Fruit fly (Drosophila melanogaster): ENCODE measurements around the gene Vps45.

Gene Vps45

DNA sequence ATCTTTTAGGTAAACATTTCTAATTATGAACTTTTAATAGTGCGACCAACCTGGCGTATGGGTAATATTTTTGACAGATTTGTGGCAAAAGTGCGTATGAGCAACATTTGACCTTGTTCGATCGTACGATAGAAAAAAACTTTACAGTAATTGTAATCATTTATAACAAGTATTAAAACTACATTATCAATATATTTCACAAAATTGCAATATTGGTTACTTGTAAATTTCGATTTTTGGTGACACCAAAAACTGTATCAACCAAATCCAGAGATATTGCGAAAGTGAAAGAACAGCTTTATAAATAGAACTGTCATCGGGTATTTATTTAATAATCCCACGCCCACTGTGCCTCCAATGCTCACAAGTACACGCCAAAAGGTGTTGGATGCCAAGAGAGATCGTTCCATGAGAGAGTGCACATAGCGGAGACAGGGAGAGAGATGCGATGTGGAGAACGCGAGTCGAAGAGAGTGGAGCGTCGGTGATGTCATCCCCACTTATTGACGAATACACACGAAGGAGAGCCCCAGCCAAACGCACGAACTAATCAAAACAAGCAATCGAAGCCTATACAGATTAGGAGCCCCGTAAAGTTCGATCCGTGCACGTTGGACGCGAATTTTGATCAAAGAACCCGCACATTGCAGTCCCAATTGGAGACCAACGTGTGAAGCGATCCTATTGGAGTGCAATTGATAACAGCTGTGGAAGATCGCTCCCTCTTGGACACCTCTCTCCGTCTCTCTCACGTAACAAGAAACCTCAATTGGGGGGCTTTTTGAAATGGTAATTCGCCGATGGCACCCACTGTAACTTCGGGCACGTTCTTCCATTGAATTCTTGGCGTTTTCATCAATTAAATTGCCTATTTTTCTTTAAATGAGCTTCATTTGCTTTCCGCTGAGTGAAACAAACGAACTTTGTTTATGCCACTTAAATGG, 30.3 kb upstream of the Vps45 start (continued):
- TF ChIP-seq Eip75B (GFP tag; optimal IDR thresholded peaks at IDR 0.05) (peak; percentile 99), Hr39 (GFP tag; optimal IDR thresholded peaks at IDR 0.05) (peak; percentile 96), Smox (GFP tag; optimal IDR thresholded peaks at IDR 0.05) (peak; percentile 97), CG31627 (GFP tag; optimal IDR thresholded peaks at IDR 0.05) (peak; percentile 96), Lpt (GFP tag; optimal IDR thresholded peaks at IDR 0.05) (peak; percentile 96), net (GFP tag; optimal IDR thresholded peaks at IDR 0.05) (peak; percentile 98), CG8319 (GFP tag; optimal IDR thresholded peaks at IDR 0.05) (peak; percentile 94), CG1621 (tag; optimal IDR thresholded peaks at IDR 0.05) (peak; percentile 91), Ets21C (GFP tag; optimal IDR thresholded peaks at IDR 0.05) (peak; percentile 95), acj6 (GFP tag; optimal IDR thresholded peaks at IDR 0.05) (peak; percentile 97), achi (GFP tag; optimal IDR thresholded peaks at IDR 0.05) (peak; percentile 97), CG9139 (GFP tag; optimal IDR thresholded peaks at IDR 0.05) (peak; percentile 93), CG6854 (GFP tag; optimal IDR thresholded peaks at IDR 0.05) (peak; percentile 90), CG3919 (GFP tag; optimal IDR thresholded peaks at IDR 0.05) (peak; percentile 97), esn (GFP tag; optimal IDR thresholded peaks at IDR 0.05) (peak; percentile 99), Sox14 (GFP tag; optimal IDR thresholded peaks at IDR 0.05) (peak; percentile 98), Hr4 (GFP tag; optimal IDR thresholded peaks at IDR 0.05) (peak; percentile 98), salr (GFP tag; optimal IDR thresholded peaks at IDR 0.05) (peak; percentile 90 to 99), CG10669 (GFP tag; optimal IDR thresholded peaks at IDR 0.05) (peak; percentile 95), spab (GFP tag; optimal IDR thresholded peaks at IDR 0.05) (peak; percentile 98), CG7368 (GFP tag; optimal IDR thresholded peaks at IDR 0.05) (peak; percentile 95)

DNA sequence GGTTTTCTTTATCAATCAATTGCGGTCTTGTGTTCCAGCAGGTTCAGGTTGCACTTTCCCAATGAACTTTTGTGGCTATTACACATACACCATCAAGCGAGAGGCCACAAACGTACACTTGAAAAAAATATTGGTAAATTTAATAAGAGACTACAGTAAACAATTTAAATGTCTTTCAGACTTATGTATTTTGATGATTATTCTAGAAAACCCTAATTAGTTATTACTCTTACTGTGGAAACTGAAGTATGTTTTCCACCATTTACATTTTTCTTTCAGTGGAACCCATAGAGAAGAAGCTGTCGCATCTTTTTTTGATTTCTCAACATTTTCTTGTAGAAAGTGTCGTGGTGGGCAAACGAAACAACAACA, 29.6 kb upstream of the Vps45 start:
- peak; percentile 88 for TF ChIP-seq CG34406 (GFP tag; optimal IDR thresholded peaks at IDR 0.05)
- peak; percentile 87 for TF ChIP-seq Eip75B (GFP tag; optimal IDR thresholded peaks at IDR 0.05)
- peak; percentile 83 for TF ChIP-seq CG11902 (GFP tag; optimal IDR thresholded peaks at IDR 0.05)
- TF ChIP-seq Ets21C (GFP tag; optimal IDR thresholded peaks at IDR 0.05): peak; percentile 75
- peak; percentile 87 for TF ChIP-seq lz (GFP tag; optimal IDR thresholded peaks at IDR 0.05)
- no peak for TF ChIP-seq CG9139 (GFP tag; optimal IDR thresholded peaks at IDR 0.05)
- TF ChIP-seq dac (GFP tag; optimal IDR thresholded peaks at IDR 0.05): peak; percentile 74
- TF ChIP-seq OdsH (GFP tag; optimal IDR thresholded peaks at IDR 0.05): peak; percentile 93
- TF ChIP-seq eg (GFP tag; IDR thresholded peaks at IDR 0.05): peak; percentile 94
- TF ChIP-seq CG11762 (GFP tag; optimal IDR thresholded peaks at IDR 0.05; ENCODE audit: insufficient read depth): peak; percentile 81
- TF ChIP-seq fd85E (GFP tag; optimal IDR thresholded peaks at IDR 0.05): peak; percentile 67
- peak; percentile 87 for TF ChIP-seq cyc (GFP tag; optimal IDR thresholded peaks at IDR 0.05)
- TF ChIP-seq acj6 (GFP tag; optimal IDR thresholded peaks at IDR 0.05): peak; percentile 92
- peak; percentile 90 for TF ChIP-seq Sox102F (GFP tag; optimal IDR thresholded peaks at IDR 0.05)
- TF ChIP-seq CG6792 (GFP tag; optimal IDR thresholded peaks at IDR 0.05): peak; percentile 86
- TF ChIP-seq Smox (GFP tag; optimal IDR thresholded peaks at IDR 0.05): peak; percentile 89
- peak; percentile 18 for TF ChIP-seq Hr38 (GFP tag; optimal IDR thresholded peaks at IDR 0.05)
- peak; percentile 80 for TF ChIP-seq dsx (GFP tag; optimal IDR thresholded peaks at IDR 0.05; ENCODE audit: poor library complexity, severe bottlenecking)
- TF ChIP-seq CG1621 (tag; optimal IDR thresholded peaks at IDR 0.05): peak; percentile 79
- TF ChIP-seq Lpt (GFP tag; optimal IDR thresholded peaks at IDR 0.05): peak; percentile 88
- peak; percentile 92 for TF ChIP-seq achi (GFP tag; optimal IDR thresholded peaks at IDR 0.05)
- TF ChIP-seq Sox15 (GFP tag; optimal IDR thresholded peaks at IDR 0.05): peak; percentile 81
- peak; percentile 84 for TF ChIP-seq Ets96B (tag; optimal IDR thresholded peaks at IDR 0.05)
- TF ChIP-seq Hr39 (GFP tag; optimal IDR thresholded peaks at IDR 0.05): peak; percentile 91
- TF ChIP-seq pdm3 (GFP tag; optimal IDR thresholded peaks at IDR 0.05): peak; percentile 93
- TF ChIP-seq svp (GFP tag): peak; percentile 90
- peak; percentile 87 for TF ChIP-seq CG3032 (tag; optimal IDR thresholded peaks at IDR 0.05)
- no peak for TF ChIP-seq Eip93F (GFP tag; optimal IDR thresholded peaks at IDR 0.05)
- peak; percentile 93 for TF ChIP-seq CG8119 (GFP tag; IDR thresholded peaks at IDR 0.05)
- peak; percentile 85 for TF ChIP-seq CG4318 (GFP tag; optimal IDR thresholded peaks at IDR 0.05)
- peak; percentile 83 for TF ChIP-seq CG8319 (GFP tag; optimal IDR thresholded peaks at IDR 0.05)
- TF ChIP-seq CG15336 (GFP tag; IDR thresholded peaks at IDR 0.05): peak; percentile 94
- TF ChIP-seq salr (GFP tag; optimal IDR thresholded peaks at IDR 0.05): peak; percentile 69 to 92
- no peak for TF ChIP-seq CG16779 (tag; optimal IDR thresholded peaks at IDR 0.05)
- TF ChIP-seq CG6854 (GFP tag; optimal IDR thresholded peaks at IDR 0.05): no peak
- peak; percentile 82 for TF ChIP-seq CG7368 (GFP tag; optimal IDR thresholded peaks at IDR 0.05)
- peak; percentile 91 for TF ChIP-seq net (GFP tag; optimal IDR thresholded peaks at IDR 0.05)
- TF ChIP-seq Hr4 (GFP tag; optimal IDR thresholded peaks at IDR 0.05): peak; percentile 95
- peak; percentile 97 for TF ChIP-seq Eip78C (GFP tag)
- TF ChIP-seq fkh (GFP tag; optimal IDR thresholded peaks at IDR 0.05): peak; percentile 21

Data from whole organism, prepupa.